Worm (Caenorhabditis elegans) whole organism, early embryonic: ENCODE results near the gene mtcu-2.

ENCODE experiments used
- B0310.2 ChIP-seq: sonication (generic microtip); optimal IDR thresholded peaks from 2 replicates; lab custom pipeline; 2016; ENCODE audit warnings: mild to moderate bottlenecking, missing genetic modification characterization, missing compliant biosample characterization
- F13C5.2 ChIP-seq: sonication (generic microtip); optimal IDR thresholded peaks from 2 replicates; lab custom pipeline; 2017; ENCODE audit warnings: mild to moderate bottlenecking, missing genetic modification characterization, inconsistent platforms, missing compliant biosample characterization
- aly-1 ChIP-seq: sonication (generic microtip); optimal IDR thresholded peaks from 2 replicates; lab custom pipeline; 2016; ENCODE audit warnings: missing genetic modification characterization, missing compliant biosample characterization
- ama-1 ChIP-seq: fragments of 150-350 bp; optimal IDR thresholded peaks from 2 replicates; lab custom pipeline; 2014
- ceh-13 ChIP-seq: fragments of 200-800 bp; sonication (Bioruptor generic); optimal IDR thresholded peaks from 2 replicates; lab custom pipeline; 2018; ENCODE audit warnings: mild to moderate bottlenecking, missing genetic modification characterization, missing compliant biosample characterization
- ceh-36 ChIP-seq: sonication (generic microtip); optimal IDR thresholded peaks from 2 replicates; lab custom pipeline; 2016; ENCODE audit warnings: missing genetic modification characterization, inconsistent platforms, missing compliant biosample characterization
- ets-7 ChIP-seq: sonication (generic microtip); optimal IDR thresholded peaks from 2 replicates; lab custom pipeline; 2016; ENCODE audit warnings: missing genotype, missing genetic modification characterization, missing compliant biosample characterization
- flt-1 ChIP-seq: fragments of 200-800 bp; sonication (Bioruptor generic); IDR thresholded peaks from 2 replicates; pipeline ENCODE4 v1.3.6; 2022; ENCODE audit warnings: missing genetic modification characterization, missing compliant biosample characterization
- hmbx-1 ChIP-seq: sonication (generic microtip); optimal IDR thresholded peaks from 2 replicates; lab custom pipeline; 2016; ENCODE audit warnings: mild to moderate bottlenecking, missing genetic modification characterization, missing compliant biosample characterization
- hmg-4 ChIP-seq: fragments of 200-800 bp; sonication (Bioruptor generic); optimal IDR thresholded peaks from 2 replicates; lab custom pipeline; 2018; ENCODE audit warnings: mild to moderate bottlenecking, missing genetic modification characterization, missing compliant biosample characterization
- hnd-1 ChIP-seq: sonication (generic microtip); optimal IDR thresholded peaks from 2 replicates; lab custom pipeline; 2016; ENCODE audit warnings: missing genetic modification characterization, missing compliant biosample characterization
- pes-1 ChIP-seq: fragments of 200-800 bp; sonication (Bioruptor generic); IDR thresholded peaks from 2 replicates; pipeline ENCODE4 v1.3.6; 2022; ENCODE audit warnings: missing genetic modification reagents, missing genetic modification characterization, missing compliant biosample characterization
- scrt-1 ChIP-seq: fragments of 200-800 bp; sonication (Bioruptor generic); IDR thresholded peaks from 2 replicates; pipeline ENCODE4 v1.3.6; 2022; ENCODE audit warnings: missing genetic modification characterization, missing compliant biosample characterization
- sea-1 ChIP-seq: fragments of 200-800 bp; sonication (Bioruptor generic); conservative IDR thresholded peaks from 2 replicates; pipeline ENCODE4 v1.3.6; 2022; ENCODE audit warnings: missing genetic modification characterization, missing compliant biosample characterization
- tbx-11 ChIP-seq: fragments of 200-800 bp; sonication (Bioruptor generic); IDR thresholded peaks from 2 replicates; pipeline ENCODE4 v1.3.6; 2022; ENCODE audit warnings: missing genetic modification characterization, missing compliant biosample characterization
- tbx-37 ChIP-seq: fragments of 200-800 bp; sonication (Bioruptor generic); conservative IDR thresholded peaks from 2 replicates; pipeline ENCODE4 v1.3.6; 2022; ENCODE audit warnings: missing genetic modification reagents, missing genetic modification characterization, missing compliant biosample characterization
- tra-4 ChIP-seq: sonication (generic microtip); optimal IDR thresholded peaks from 2 replicates; lab custom pipeline; 2017; ENCODE audit warnings: missing genetic modification characterization, missing compliant biosample characterization

mtcu-2 gene

ce11 chrII:10048568-10048967 lies 15.6 kb upstream of the mtcu-2 start, which contains the start of gene flp-4:
TSS of gene flp-4 (plus strand) at chrII:10048868.
- TF ChIP-seq flt-1 (GFP tag; lab: Robert Waterston, UW) (no peak), ceh-36 (tag; lab: Kevin White, UChicago) (no peak), hmbx-1 (tag; lab: Kevin White, UChicago) (no peak), B0310.2 (tag; lab: Kevin White, UChicago) (no peak), tbx-11 (GFP tag; lab: Robert Waterston, UW) (no peak), tbx-37 (GFP tag; lab: Robert Waterston, UW) (no peak), F13C5.2 (tag; lab: Kevin White, UChicago) (no peak), scrt-1 (no peak), ets-7 (no peak), ceh-13 (GFP tag; lab: Kevin White, UChicago) (no peak), hmg-4 (GFP tag; lab: Kevin White, UChicago) (no peak), hnd-1 (no peak), tra-4 (no peak), aly-1 (tag; lab: Kevin White, UChicago) (no peak)

- TF ChIP-seq aly-1 (tag; lab: Kevin White, UChicago) (no peak), pes-1 (GFP tag; lab: Robert Waterston, UW) (no peak), F13C5.2 (tag; lab: Kevin White, UChicago) (no peak), scrt-1 (no peak), sea-1 (GFP tag; lab: Robert Waterston, UW) (no peak), flt-1 (GFP tag; lab: Robert Waterston, UW) (no peak)
Observed at ce11 chrII:10045670-10046069, 12.7 kb upstream of the mtcu-2 start.

- TF ChIP-seq F13C5.2 (tag; lab: Kevin White, UChicago) (peak; percentile 30), tbx-11 (GFP tag; lab: Robert Waterston, UW) (no peak)
Observed at ce11 chrII:10044961-10045360, 11.9 kb upstream of the mtcu-2 start, which contains the start of the genes F52H3.11 and bath-38. TSS of gene F52H3.11 (minus strand) at chrII:10045163. TSS of gene bath-38 (minus strand) at chrII:10045270.

- no peak for TF ChIP-seq ceh-36 (tag; lab: Kevin White, UChicago)
- no peak for TF ChIP-seq scrt-1
- no peak for TF ChIP-seq tra-4
- TF ChIP-seq tbx-37 (GFP tag; lab: Robert Waterston, UW), result no peak
- TF ChIP-seq F13C5.2 (tag; lab: Kevin White, UChicago), result no peak
- no peak for TF ChIP-seq hnd-1
- no peak for TF ChIP-seq hmg-4 (GFP tag; lab: Kevin White, UChicago)
- TF ChIP-seq flt-1 (GFP tag; lab: Robert Waterston, UW), result no peak
Observed at ce11 chrII:10040834-10041233, 7.8 kb upstream of the mtcu-2 start, which contains the start of gene ogr-2. TSS of gene ogr-2 (plus strand) at chrII:10041134.

ce11 chrII:10039799-10040198 lies 6.8 kb upstream of the mtcu-2 start, which contains the start of gene let-268:
TSS of gene let-268 (minus strand) at chrII:10039980.
- TF ChIP-seq hmbx-1 (tag; lab: Kevin White, UChicago) (no peak), hmg-4 (GFP tag; lab: Kevin White, UChicago) (no peak), tbx-11 (GFP tag; lab: Robert Waterston, UW) (no peak), pes-1 (GFP tag; lab: Robert Waterston, UW) (no peak), hnd-1 (no peak), aly-1 (tag; lab: Kevin White, UChicago) (no peak), ama-1 (lab: Kevin White, UChicago) (no peak)

ce11 chrII:10035425-10035824 lies 2.4 kb upstream of the mtcu-2 start:
- TF ChIP-seq pes-1 (GFP tag; lab: Robert Waterston, UW) (no peak), hmbx-1 (tag; lab: Kevin White, UChicago) (no peak), ets-7 (no peak), tbx-37 (GFP tag; lab: Robert Waterston, UW) (no peak), ama-1 (lab: Kevin White, UChicago) (no peak), F13C5.2 (tag; lab: Kevin White, UChicago) (no peak), hnd-1 (no peak), aly-1 (tag; lab: Kevin White, UChicago) (no peak), B0310.2 (tag; lab: Kevin White, UChicago) (no peak)

- peak; percentile 49; the same call in 1 of the 2 replicates for TF ChIP-seq tbx-37 (GFP tag; lab: Robert Waterston, UW)
- TF ChIP-seq pes-1 (GFP tag; lab: Robert Waterston, UW), result peak; percentile 81
- peak; percentile 63; the same call in 1 of the 2 replicates for TF ChIP-seq sea-1 (GFP tag; lab: Robert Waterston, UW)
- TF ChIP-seq tbx-11 (GFP tag; lab: Robert Waterston, UW), result peak; percentile 77; the same call in 1 of the 2 replicates
- peak; percentile 66; the same call in 1 of the 2 replicates for TF ChIP-seq scrt-1
Observed at ce11 chrII:10034769-10035168, 1.8 kb upstream of the mtcu-2 start.

- no peak for TF ChIP-seq flt-1 (GFP tag; lab: Robert Waterston, UW)
Observed at ce11 chrII:10029890-10030289, 3.1 kb downstream of the mtcu-2 start, which contains the start of gene ttc-36. TSS of gene ttc-36 (plus strand) at chrII:10030190.

- no peak for TF ChIP-seq sea-1 (GFP tag; lab: Robert Waterston, UW)
- TF ChIP-seq aly-1 (tag; lab: Kevin White, UChicago), result no peak
- no peak for TF ChIP-seq flt-1 (GFP tag; lab: Robert Waterston, UW)
- TF ChIP-seq tra-4, result no peak
Observed at ce11 chrII:10029044-10029443, 4.0 kb downstream of the mtcu-2 start.
